Fruit fly (Drosophila melanogaster) whole organism, embryonic: ENCODE measurements around the gene Jhbp1.

Experiments
- Atf-2 ChIP-seq: fragments of 200-800 bp; sonication (Bioruptor generic); optimal IDR thresholded peaks from 2 replicates; lab custom pipeline; 2016; ENCODE audit warnings: missing biosample characterization, missing genetic modification characterization
- Blimp-1 ChIP-seq: fragments of 200-800 bp; sonication (Bioruptor generic); optimal IDR thresholded peaks from 3 replicates; lab custom pipeline; 2018; ENCODE audit warnings: missing biosample characterization, missing genetic modification characterization, mild to moderate bottlenecking, moderate library complexity, missing genetic modification reagents
- CG10321 ChIP-seq: fragments of 200-800 bp; sonication (Bioruptor generic); IDR thresholded peaks from 2 replicates; pipeline ENCODE4 v1.3.6; 2022; ENCODE audit warnings: missing biosample characterization, missing genetic modification characterization
- CG11093 ChIP-seq: fragments of 200-800 bp; sonication (Bioruptor generic); IDR thresholded peaks from 3 replicates; pipeline ENCODE4 v1.3.6; 2022; ENCODE audit warnings: missing biosample characterization, missing genetic modification characterization
- CG13123 ChIP-seq: fragments of 200-800 bp; sonication (Bioruptor generic); optimal IDR thresholded peaks from 2 replicates; lab custom pipeline; 2016; ENCODE audit warnings: missing biosample characterization, missing genetic modification characterization
- CG13287 ChIP-seq: fragments of 200-800 bp; sonication (Bioruptor generic); IDR thresholded peaks from 2 replicates; pipeline ENCODE4 v1.3.6; 2022; ENCODE audit warnings: missing biosample characterization, missing genetic modification characterization; ENCODE audit not compliant: partially characterized antibody
- CG13624 ChIP-seq: fragments of 200-800 bp; sonication (Bioruptor generic); optimal IDR thresholded peaks from 2 replicates; lab custom pipeline; 2016; ENCODE audit warnings: missing biosample characterization, missing genetic modification characterization
- CG14014 ChIP-seq: fragments of 200-800 bp; sonication (Bioruptor generic); IDR thresholded peaks from 2 replicates; pipeline ENCODE4 v1.3.6; 2022; ENCODE audit warnings: missing biosample characterization, missing genetic modification characterization
- CG14860 ChIP-seq: fragments of 200-800 bp; sonication (Bioruptor generic); IDR thresholded peaks from 3 replicates; pipeline ENCODE4 v1.3.6; 2022; ENCODE audit warnings: missing biosample characterization, missing genetic modification characterization; ENCODE audit not compliant: partially characterized antibody
- CG1647 ChIP-seq: fragments of 200-800 bp; sonication (Bioruptor generic); optimal IDR thresholded peaks from 3 replicates; lab custom pipeline; 2016; ENCODE audit warnings: missing biosample characterization, missing genetic modification characterization
- CG17385 ChIP-seq: fragments of 200-800 bp; sonication (Bioruptor generic); optimal IDR thresholded peaks from 3 replicates; lab custom pipeline; 2018; ENCODE audit warnings: missing biosample characterization, mild to moderate bottlenecking, missing genetic modification characterization
- CG17912 ChIP-seq: fragments of 200-800 bp; sonication (Bioruptor generic); optimal IDR thresholded peaks from 2 replicates; lab custom pipeline; 2018; ENCODE audit warnings: missing biosample characterization, mild to moderate bottlenecking, missing genetic modification characterization
- CG1832 ChIP-seq: fragments of 200-800 bp; sonication (Bioruptor generic); optimal IDR thresholded peaks from 2 replicates; lab custom pipeline; 2017; ENCODE audit warnings: missing biosample characterization, mild to moderate bottlenecking, missing genetic modification characterization, inconsistent platforms
- CG34422 ChIP-seq: fragments of 200-800 bp; sonication (Bioruptor generic); IDR thresholded peaks from 3 replicates; pipeline ENCODE4 v1.3.6; 2022; ENCODE audit warnings: missing biosample characterization, missing genetic modification characterization
- CG4617 ChIP-seq: fragments of 200-800 bp; sonication (Bioruptor generic); optimal IDR thresholded peaks from 3 replicates; lab custom pipeline; 2016; ENCODE audit warnings: missing biosample characterization, missing genetic modification characterization, borderline replicate concordance
- CG4707 ChIP-seq: fragments of 200-800 bp; sonication (Bioruptor generic); optimal IDR thresholded peaks from 2 replicates; lab custom pipeline; 2018; ENCODE audit warnings: missing biosample characterization, mild to moderate bottlenecking, missing genetic modification characterization, moderate library complexity
- CG6683 ChIP-seq: fragments of 200-800 bp; sonication (Bioruptor generic); optimal IDR thresholded peaks from 2 replicates; lab custom pipeline; 2017; ENCODE audit warnings: missing biosample characterization, mild to moderate bottlenecking, missing genetic modification characterization, missing genetic modification reagents
- CG7987 ChIP-seq: fragments of 200-800 bp; sonication (Bioruptor generic); optimal IDR thresholded peaks from 2 replicates; lab custom pipeline; 2018; ENCODE audit warnings: missing biosample characterization, mild to moderate bottlenecking, missing genetic modification characterization, moderate library complexity
- CG8089 ChIP-seq: fragments of 200-800 bp; sonication (Bioruptor generic); optimal IDR thresholded peaks from 3 replicates; lab custom pipeline; 2016; ENCODE audit warnings: missing biosample characterization, missing genetic modification characterization
- CTCF ChIP-seq: fragments of 200-800 bp; sonication (Bioruptor generic); optimal IDR thresholded peaks from 2 replicates; lab custom pipeline; 2017; ENCODE audit warnings: missing biosample characterization, mild to moderate bottlenecking, missing genetic modification characterization, moderate library complexity
- CrebB ChIP-seq: fragments of 200-800 bp; sonication (Bioruptor generic); optimal IDR thresholded peaks from 3 replicates; lab custom pipeline; 2018; ENCODE audit warnings: missing biosample characterization, mild to moderate bottlenecking, missing genetic modification characterization
- D ChIP-seq, 2 experiments: fragments of 200-800 bp in 1 of 2; fragments of >200 bp in 1 of 2; sonication (Bioruptor generic) in 1 of 2; optimal IDR thresholded peaks; 2 replicates in 1 of 2; 3 replicates in 1 of 2; lab custom pipeline; 2017; ENCODE audit warnings: mild to moderate bottlenecking in 1 of 2, missing biosample characterization in 1 of 2, missing genetic modification characterization in 1 of 2, missing genetic modification reagents in 1 of 2
- Doc2 ChIP-seq: fragments of 200-800 bp; sonication (Bioruptor generic); IDR thresholded peaks from 2 replicates; pipeline ENCODE4 v1.3.6; 2022; ENCODE audit warnings: missing biosample characterization, missing genetic modification characterization
- Gsc ChIP-seq: fragments of 200-800 bp; sonication (Bioruptor generic); IDR thresholded peaks from 2 replicates; pipeline ENCODE4 v1.3.6; 2022; ENCODE audit warnings: missing biosample characterization, missing genetic modification characterization
- HLH4C ChIP-seq: fragments of 200-800 bp; sonication (Bioruptor generic); IDR thresholded peaks from 3 replicates; pipeline ENCODE4 v1.3.6; 2022; ENCODE audit warnings: missing biosample characterization, missing genetic modification characterization; ENCODE audit not compliant: partially characterized antibody
- Kr ChIP-seq: fragments of 200-800 bp; sonication (Bioruptor generic); optimal IDR thresholded peaks from 2 replicates; lab custom pipeline; 2017; ENCODE audit warnings: missing biosample characterization, mild to moderate bottlenecking, missing genetic modification characterization
- Nf-YA ChIP-seq: fragments of 200-800 bp; sonication (Bioruptor generic); IDR thresholded peaks from 2 replicates; pipeline ENCODE4 v1.3.6; 2022; ENCODE audit warnings: missing biosample characterization, missing genetic modification characterization
- PHDP ChIP-seq: fragments of 200-800 bp; sonication (Bioruptor generic); optimal IDR thresholded peaks from 3 replicates; lab custom pipeline; 2018; ENCODE audit warnings: missing biosample characterization, mild to moderate bottlenecking, missing genetic modification characterization, moderate library complexity
- Rfx ChIP-seq: fragments of 200-800 bp; sonication (Bioruptor generic); IDR thresholded peaks from 2 replicates; pipeline ENCODE4 v1.3.6; 2022; ENCODE audit warnings: missing biosample characterization, missing genetic modification characterization
- Rx ChIP-seq: fragments of 200-800 bp; sonication (Bioruptor generic); IDR thresholded peaks from 2 replicates; pipeline ENCODE4 v1.3.6; 2022; ENCODE audit warnings: missing biosample characterization, missing genetic modification characterization
- Trl ChIP-seq, 3 experiments: fragments of >200 bp in 2 of 3; fragments of 200-800 bp in 1 of 3; sonication (Bioruptor generic) in 1 of 3; optimal IDR thresholded peaks; 2 replicates in 1 of 3; 3 replicates in 2 of 3; lab custom pipeline; 2016 to 2017; ENCODE audit warnings: missing biosample characterization in 1 of 3, missing genetic modification characterization in 1 of 3
- bigmax ChIP-seq: fragments of 200-800 bp; sonication (Bioruptor generic); optimal IDR thresholded peaks from 2 replicates; lab custom pipeline; 2018; ENCODE audit warnings: missing biosample characterization, mild to moderate bottlenecking, missing genetic modification characterization
- bsh ChIP-seq, 2 experiments: fragments of 200-800 bp; sonication (Bioruptor generic); optimal IDR thresholded peaks; 2 replicates each; lab custom pipeline; 2017 to 2018; ENCODE audit warnings: mild to moderate bottlenecking in 2 of 2, missing biosample characterization in 2 of 2, missing genetic modification characterization in 2 of 2, moderate library complexity in 1 of 2
- cas ChIP-seq: fragments of 200-800 bp; sonication (Bioruptor generic); IDR thresholded peaks from 2 replicates; pipeline ENCODE4 v1.3.6; 2022; ENCODE audit warnings: missing biosample characterization, missing genetic modification characterization
- caup ChIP-seq: fragments of 200-800 bp; sonication (Bioruptor generic); optimal IDR thresholded peaks from 3 replicates; lab custom pipeline; 2017; ENCODE audit warnings: missing biosample characterization, mild to moderate bottlenecking, missing genetic modification characterization, moderate library complexity; ENCODE audit not compliant: severe bottlenecking
- chn ChIP-seq: fragments of 200-800 bp; sonication (Bioruptor generic); optimal IDR thresholded peaks from 2 replicates; lab custom pipeline; 2016; ENCODE audit warnings: missing biosample characterization, missing genetic modification characterization
- crol ChIP-seq: fragments of 200-800 bp; sonication (Bioruptor generic); IDR thresholded peaks from 2 replicates; pipeline ENCODE4 v1.3.6; 2022; ENCODE audit warnings: missing biosample characterization, missing genetic modification characterization
- gce ChIP-seq: fragments of 200-800 bp; sonication (Bioruptor generic); IDR thresholded peaks from 3 replicates; pipeline ENCODE4 v1.3.6; 2022; ENCODE audit warnings: missing biosample characterization, missing genetic modification characterization
- h ChIP-seq: fragments of >200 bp; optimal IDR thresholded peaks from 2 replicates; lab custom pipeline; 2017
- kah ChIP-seq: fragments of 200-800 bp; sonication (Bioruptor generic); optimal IDR thresholded peaks from 2 replicates; lab custom pipeline; 2018; ENCODE audit warnings: missing biosample characterization, mild to moderate bottlenecking, missing genetic modification characterization
- mam ChIP-seq: fragments of 200-800 bp; sonication (Bioruptor generic); optimal IDR thresholded peaks from 3 replicates; lab custom pipeline; 2016; ENCODE audit warnings: missing biosample characterization, missing genetic modification characterization
- mirr ChIP-seq: fragments of 200-800 bp; sonication (Bioruptor generic); optimal IDR thresholded peaks from 3 replicates; lab custom pipeline; 2018; ENCODE audit warnings: missing biosample characterization, mild to moderate bottlenecking, missing genetic modification characterization
- otp ChIP-seq: fragments of 200-800 bp; sonication (Bioruptor generic); IDR thresholded peaks from 3 replicates; pipeline ENCODE4, ENCODE4 v1.3.6; 2022; ENCODE audit warnings: missing biosample characterization, missing genetic modification characterization
- p53 ChIP-seq: fragments of 200-800 bp; sonication (Bioruptor generic); optimal IDR thresholded peaks from 2 replicates; lab custom pipeline; 2016; ENCODE audit warnings: missing biosample characterization, missing genetic modification characterization
- peb ChIP-seq: fragments of 200-800 bp; sonication (Bioruptor generic); IDR thresholded peaks from 2 replicates; pipeline ENCODE4 v1.3.6; 2022; ENCODE audit warnings: missing biosample characterization, missing genetic modification characterization
- phol ChIP-seq: fragments of 200-800 bp; sonication (Bioruptor generic); optimal IDR thresholded peaks from 3 replicates; lab custom pipeline; 2018; ENCODE audit warnings: missing biosample characterization, mild to moderate bottlenecking, missing genetic modification characterization, moderate library complexity
- repo ChIP-seq: fragments of 200-800 bp; sonication (Bioruptor generic); optimal IDR thresholded peaks from 2 replicates; lab custom pipeline; 2016; ENCODE audit warnings: missing biosample characterization, missing genetic modification characterization
- sens-2 ChIP-seq: fragments of 200-800 bp; sonication (Bioruptor generic); IDR thresholded peaks from 2 replicates; pipeline ENCODE4 v1.3.6; 2022; ENCODE audit warnings: missing biosample characterization, missing genetic modification characterization
- slou ChIP-seq: fragments of 200-800 bp; sonication (Bioruptor generic); optimal IDR thresholded peaks from 3 replicates; lab custom pipeline; 2016; ENCODE audit warnings: missing biosample characterization, missing genetic modification characterization
- wek ChIP-seq: fragments of 200-800 bp; sonication (Bioruptor generic); optimal IDR thresholded peaks from 3 replicates; lab custom pipeline; 2018; ENCODE audit warnings: missing biosample characterization, mild to moderate bottlenecking, missing genetic modification characterization, moderate library complexity
- zfh2 ChIP-seq: fragments of 200-800 bp; sonication (Bioruptor generic); optimal IDR thresholded peaks from 2 replicates; lab custom pipeline; 2016; ENCODE audit warnings: missing biosample characterization, missing genetic modification characterization

The Jhbp1 gene

DNA sequence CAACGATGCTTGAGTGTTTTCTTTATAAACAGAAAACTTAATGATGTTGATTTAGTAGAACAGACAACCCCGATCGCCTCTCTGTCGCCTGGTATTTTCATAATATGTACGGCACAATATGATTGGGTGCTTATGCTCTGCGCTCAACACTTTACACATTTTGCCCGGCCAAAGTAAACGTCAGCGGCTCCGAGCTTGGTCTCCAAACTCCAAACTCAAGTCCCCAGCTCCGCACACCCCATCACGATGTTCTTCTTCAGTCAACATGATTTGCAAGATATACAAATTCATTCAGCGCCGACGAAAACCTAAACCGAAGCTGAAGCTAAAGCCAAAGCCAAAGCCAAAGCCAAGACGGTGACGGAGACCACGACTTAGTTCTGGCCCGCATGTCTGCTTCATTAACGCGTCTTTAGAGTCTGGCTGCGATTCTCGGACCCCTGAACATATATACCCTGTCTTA lies 10.1 kb downstream of the Jhbp1 start (continued):
- TF ChIP-seq CG1832 (no peak), Blimp-1 (GFP tag; lab: Kevin White, UChicago) (peak; percentile 21), sens-2 (GFP tag; lab: Robert Waterston, UW) (no peak; the same call in 1 of the 2 replicates), HLH4C (no peak), peb (GFP tag; lab: Robert Waterston, UW) (no peak), CG17385 (GFP tag; lab: Kevin White, UChicago) (peak; percentile 45), CG14860 (no peak), D (optimal IDR thresholded peaks at IDR 0.05; lab: Kevin White, UChicago) (no peak), D (GFP tag; optimal IDR thresholded peaks at IDR 0.05; lab: Kevin White, UChicago) (peak; percentile 46), gce (GFP tag; lab: Robert Waterston, UW) (no peak), CG13287 (GFP tag; lab: Robert Waterston, UW) (no peak), PHDP (tag; lab: Kevin White, UChicago) (peak; percentile 16), kah (GFP tag; lab: Kevin White, UChicago) (peak; percentile 22), CG14014 (GFP tag; lab: Robert Waterston, UW) (peak; percentile 29; the same call in 1 of the 2 replicates), mirr (GFP tag; lab: Kevin White, UChicago) (peak; percentile 76), Atf-2 (GFP tag; lab: Kevin White, UChicago) (no peak), bigmax (GFP tag; lab: Kevin White, UChicago) (peak; percentile 16), CG4617 (no peak), Trl (optimal IDR thresholded peaks at IDR 0.05; lab: Kevin White, UChicago) (no peak), Trl (GFP tag; optimal IDR thresholded peaks at IDR 0.05; lab: Kevin White, UChicago) (no peak), CG34422 (GFP tag; lab: Robert Waterston, UW) (no peak), caup (GFP tag; lab: Kevin White, UChicago) (peak; percentile 1), Doc2 (GFP tag; lab: Robert Waterston, UW) (no peak), CG13123 (GFP tag; lab: Kevin White, UChicago) (peak; percentile 13), CG11093 (GFP tag; lab: Robert Waterston, UW) (no peak), otp (GFP tag; lab: Robert Waterston, UW) (peak; percentile 45; the same call in 1 of the 3 replicates), crol (peak; percentile 25; the same call in 1 of the 2 replicates), Gsc (GFP tag; lab: Robert Waterston, UW) (no peak), CTCF (GFP tag; lab: Kevin White, UChicago) (no peak), CG6683 (no peak), zfh2 (GFP tag; lab: Kevin White, UChicago) (no peak), CG4707 (GFP tag; lab: Kevin White, UChicago) (peak; percentile 56), phol (tag; lab: Kevin White, UChicago) (no peak), wek (GFP tag; lab: Kevin White, UChicago) (peak; percentile 78), Nf-YA (no peak), mam (no peak), CG7987 (GFP tag; lab: Kevin White, UChicago) (peak; percentile 31), Rfx (peak; percentile 14; the same call in 1 of the 2 replicates), CG13624 (GFP tag; lab: Kevin White, UChicago) (no peak), slou (no peak), bsh (GFP tag; optimal IDR thresholded peaks at IDR 0.05; lab: Kevin White, UChicago) (peak in 1 of 2 experiments; percentile 29), CG1647 (GFP tag; lab: Kevin White, UChicago) (no peak), Rx (no peak), CG10321 (GFP tag; lab: Robert Waterston, UW) (peak; percentile 31; the same call in 1 of the 2 replicates), CrebB (tag; lab: Kevin White, UChicago) (peak; percentile 54), Kr (GFP tag; lab: Kevin White, UChicago) (peak; percentile 68), cas (GFP tag; lab: Robert Waterston, UW) (no peak), CG8089 (GFP tag; lab: Kevin White, UChicago) (no peak), CG17912 (peak; percentile 8), chn (GFP tag; lab: Kevin White, UChicago) (no peak), repo (GFP tag; lab: Kevin White, UChicago) (no peak), p53 (GFP tag; lab: Kevin White, UChicago) (no peak), h (lab: Kevin White, UChicago) (no peak)
